Worm (Caenorhabditis elegans): ENCODE results near the gene vha-8.

vha-8 gene

ce11 chrIV:6757011-6757410, 33.9 kb upstream of the vha-8 start, which contains the start of gene usp-4:
TSS of gene usp-4 (plus strand) at chrIV:6757311.
- TF ChIP-seq pag-3 (tag; optimal IDR thresholded peaks at IDR 0.05; ENCODE audit: borderline replicate concordance) (no peak), zip-5 (tag; optimal IDR thresholded peaks at IDR 0.05) (no peak), nhr-11 (tag; optimal IDR thresholded peaks at IDR 0.05) (no peak), pqm-1 (tag; optimal IDR thresholded peaks at IDR 0.05) (no peak), C38D4.7 (GFP tag; optimal IDR thresholded peaks at IDR 0.05) (no peak), madf-2 (tag; optimal IDR thresholded peaks at IDR 0.05) (no peak), hlh-8 (tag; optimal IDR thresholded peaks at IDR 0.05) (no peak)

ce11 chrIV:6757614-6758013, 33.3 kb upstream of the vha-8 start:
- no peak for TF ChIP-seq F13H6.1 (tag; optimal IDR thresholded peaks at IDR 0.05)

- TF ChIP-seq nhr-11 (tag; optimal IDR thresholded peaks at IDR 0.05) (no peak), ztf-16 (tag; optimal IDR thresholded peaks at IDR 0.05) (no peak), mec-3 (tag; optimal IDR thresholded peaks at IDR 0.05; ENCODE audit: borderline replicate concordance) (no peak), ama-1 (optimal IDR thresholded peaks at IDR 0.05) (no peak), K02D7.2 (tag; optimal IDR thresholded peaks at IDR 0.05) (no peak), ceh-30 (tag; optimal IDR thresholded peaks at IDR 0.05) (no peak), T23F11.4 (GFP tag; optimal IDR thresholded peaks at IDR 0.05) (no peak), ets-4 (tag; optimal IDR thresholded peaks at IDR 0.05) (no peak), nfya-1 (tag; optimal IDR thresholded peaks at IDR 0.05) (no peak), unc-42 (tag; optimal IDR thresholded peaks at IDR 0.05) (no peak), pat-9 (tag; optimal IDR thresholded peaks at IDR 0.05) (no peak), hlh-13 (GFP tag; optimal IDR thresholded peaks at IDR 0.05) (no peak), ceh-6 (GFP tag; optimal IDR thresholded peaks at IDR 0.05) (no peak), pros-1 (tag; optimal IDR thresholded peaks at IDR 0.05) (no peak), ceh-18 (tag; optimal IDR thresholded peaks at IDR 0.05) (no peak), ceh-19 (GFP tag; optimal IDR thresholded peaks at IDR 0.05) (no peak), fkh-6 (tag; optimal IDR thresholded peaks at IDR 0.05) (no peak), K09A11.1 (tag; optimal IDR thresholded peaks at IDR 0.05; ENCODE audit: insufficient read depth) (no peak)
These were observed 28.5 kb upstream of the vha-8 start, which contains the start of gene spd-3 for ce11 chrIV:6762416-6762815. TSS of gene spd-3 (plus strand) at chrIV:6762716.

DNA sequence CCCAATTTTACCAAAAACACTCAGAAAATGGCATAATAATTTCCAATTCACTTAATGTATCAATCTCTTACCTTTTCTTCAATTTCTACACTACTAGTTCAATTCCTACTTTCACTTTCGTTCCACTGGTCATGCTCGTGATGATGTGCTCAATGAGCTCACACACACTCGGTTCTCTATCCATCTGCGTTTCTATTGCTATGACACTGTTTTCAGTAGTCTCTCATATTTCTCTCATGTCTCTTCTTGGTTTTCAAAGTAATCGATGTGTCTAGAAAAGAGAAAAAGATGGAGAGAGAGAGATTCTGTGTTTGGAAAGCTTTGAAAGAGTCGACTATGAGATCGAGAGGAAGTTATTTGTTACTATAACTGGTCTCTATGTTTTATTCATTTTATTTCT, 23.6 kb upstream of the vha-8 start:
- TF ChIP-seq pax-1 (tag; optimal IDR thresholded peaks at IDR 0.05), result peak; percentile 91
- TF ChIP-seq ceh-48 (tag; optimal IDR thresholded peaks at IDR 0.05), result peak; percentile 53
- peak; percentile 61 for TF ChIP-seq nfya-1 (tag; optimal IDR thresholded peaks at IDR 0.05)
- TF ChIP-seq ceh-31 (tag; optimal IDR thresholded peaks at IDR 0.05), result peak; percentile 54
- peak; percentile 62 for TF ChIP-seq hlh-30 (tag; optimal IDR thresholded peaks at IDR 0.05; ENCODE audit: insufficient read depth)
- TF ChIP-seq ceh-24 (tag; optimal IDR thresholded peaks at IDR 0.05), result no peak
- peak; percentile 38 for TF ChIP-seq unc-42 (tag; optimal IDR thresholded peaks at IDR 0.05)
- peak; percentile 5 for TF ChIP-seq tbx-2 (tag; optimal IDR thresholded peaks at IDR 0.05)
- TF ChIP-seq madf-2 (tag; optimal IDR thresholded peaks at IDR 0.05), result no peak

DNA sequence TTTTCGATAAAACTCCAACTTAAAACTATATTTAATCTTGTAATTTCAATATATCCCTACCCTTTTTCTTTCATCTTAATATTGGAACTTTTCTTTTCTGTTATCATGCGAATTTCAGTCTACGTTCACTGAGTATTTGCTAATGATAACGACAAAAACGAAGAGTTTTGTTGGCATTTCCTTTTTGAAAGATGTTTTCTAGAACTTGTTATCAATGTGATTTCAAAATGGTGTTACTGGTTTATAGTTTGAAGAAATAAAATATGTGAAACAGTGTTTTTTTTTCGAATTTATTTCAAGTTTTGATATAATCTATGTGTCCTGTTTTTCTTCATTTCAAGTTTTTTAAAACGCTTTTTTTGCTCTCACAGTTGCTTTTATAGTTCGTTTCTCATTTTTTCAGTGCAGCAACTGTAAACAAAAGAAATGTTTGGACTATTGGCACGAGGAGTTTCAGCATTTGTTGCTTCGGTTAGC, 20.4 kb upstream of the vha-8 start, which contains the start of gene anat-1:
Gene anat-1, plus strand, starts transcription at position 427 of the 477 bp plus-strand sequence.
- no peak for TF ChIP-seq ref-2 (tag; optimal IDR thresholded peaks at IDR 0.05)
- no peak for TF ChIP-seq Y22D7AL.16 (tag; optimal IDR thresholded peaks at IDR 0.05)
- TF ChIP-seq ceh-31 (tag; optimal IDR thresholded peaks at IDR 0.05), result no peak
- TF ChIP-seq nhr-11 (tag; optimal IDR thresholded peaks at IDR 0.05), result no peak
- no peak for TF ChIP-seq ceh-14 (tag; optimal IDR thresholded peaks at IDR 0.05)
- TF ChIP-seq che-1 (tag; optimal IDR thresholded peaks at IDR 0.05), result no peak
- no peak for TF ChIP-seq unc-42 (tag; optimal IDR thresholded peaks at IDR 0.05)
- no peak for TF ChIP-seq ceh-24 (tag; optimal IDR thresholded peaks at IDR 0.05)
- no peak for TF ChIP-seq ttx-3 (tag; optimal IDR thresholded peaks at IDR 0.05)
- TF ChIP-seq pag-3 (tag; optimal IDR thresholded peaks at IDR 0.05; ENCODE audit: borderline replicate concordance), result no peak
